Fruit fly (Drosophila melanogaster) whole organism: ENCODE data around the gene nonA.

ENCODE experiments used
- CG8478 ChIP-seq: fragments of >200 bp; optimal IDR thresholded peaks from 2 replicates; lab custom pipeline; 2018; ENCODE audit warnings: inconsistent platforms
- Dll ChIP-seq: fragments of >200 bp; optimal IDR thresholded peaks from 2 replicates; lab custom pipeline; 2017
- EcR ChIP-seq, 2 experiments: fragments of >200 bp; optimal IDR thresholded peaks; 2 replicates each; lab custom pipeline; 2017; ENCODE audit warnings: missing biosample characterization in 2 of 2, missing genetic modification characterization in 2 of 2, missing genetic modification reagents in 2 of 2
- psq ChIP-seq: fragments of >200 bp; optimal IDR thresholded peaks from 2 replicates; lab custom pipeline; 2017

dm6 chrX:16361306-16361705, at the start of gene nonA:
- TF ChIP-seq Dll (no peak), psq (lab: Kevin White, UChicago) (no peak), EcR (GFP tag; optimal IDR thresholded peaks at IDR 0.05; lab: Kevin White, UChicago) (no peak), CG8478 (lab: Kevin White, UChicago) (no peak)
